Worm (Caenorhabditis elegans) whole organism, L2 larva: ENCODE results near the gene ttm-1.

Source experiments
- C34F6.9 ChIP-seq: fragments of 150-350 bp; optimal IDR thresholded peaks from 2 replicates; lab custom pipeline; 2014; ENCODE audit warnings: missing biosample characterization, missing genetic modification characterization
- R02D3.7 ChIP-seq: fragments of 150-350 bp; optimal IDR thresholded peaks from 2 replicates; lab custom pipeline; 2014; ENCODE audit warnings: missing biosample characterization, missing genetic modification characterization
- ZK546.5 ChIP-seq: sonication (generic microtip); optimal IDR thresholded peaks from 2 replicates; lab custom pipeline; 2017; ENCODE audit warnings: missing biosample characterization, missing genetic modification characterization
- alr-1 ChIP-seq: fragments of 150-350 bp; optimal IDR thresholded peaks from 2 replicates; lab custom pipeline; 2014; ENCODE audit warnings: missing biosample characterization, missing genetic modification characterization
- aly-2 ChIP-seq: fragments of 150-350 bp; optimal IDR thresholded peaks from 2 replicates; lab custom pipeline; 2014; ENCODE audit warnings: missing biosample characterization, missing genetic modification characterization
- ama-1 ChIP-seq: fragments of 150-350 bp; optimal IDR thresholded peaks from 2 replicates; lab custom pipeline; 2018; ENCODE audit warnings: inconsistent platforms
- blmp-1 ChIP-seq: sonication (generic microtip); optimal IDR thresholded peaks from 2 replicates; lab custom pipeline; 2017; ENCODE audit warnings: missing genetic modification characterization, mild to moderate bottlenecking, missing compliant biosample characterization, antibody characterized with exemption, moderate library complexity; ENCODE audit not compliant: insufficient read depth
- ceh-16 ChIP-seq: fragments of 150-350 bp; optimal IDR thresholded peaks from 2 replicates; lab custom pipeline; 2014; ENCODE audit warnings: missing biosample characterization, missing genetic modification characterization
- ceh-82 ChIP-seq: fragments of 150-350 bp; optimal IDR thresholded peaks from 2 replicates; lab custom pipeline; 2014; ENCODE audit warnings: missing biosample characterization, missing genetic modification characterization
- crh-2 ChIP-seq: sonication (generic microtip); optimal IDR thresholded peaks from 2 replicates; lab custom pipeline; 2017; ENCODE audit warnings: missing biosample characterization, missing genetic modification characterization
- elt-1 ChIP-seq: fragments of 150-350 bp; optimal IDR thresholded peaks from 2 replicates; lab custom pipeline; 2014; ENCODE audit warnings: missing biosample characterization, missing genetic modification characterization
- elt-3 ChIP-seq: sonication (generic microtip); optimal IDR thresholded peaks from 2 replicates; lab custom pipeline; 2017; ENCODE audit warnings: missing biosample characterization, missing genetic modification characterization
- fos-1 ChIP-seq: fragments of 150-350 bp; optimal IDR thresholded peaks from 2 replicates; lab custom pipeline; 2014; ENCODE audit warnings: missing biosample characterization, missing genetic modification characterization
- gmeb-1 ChIP-seq: fragments of 150-350 bp; optimal IDR thresholded peaks from 2 replicates; lab custom pipeline; 2014; ENCODE audit warnings: missing biosample characterization, missing genetic modification characterization
- lin-13 ChIP-seq: fragments of 150-350 bp; optimal IDR thresholded peaks from 2 replicates; lab custom pipeline; 2014; ENCODE audit warnings: missing biosample characterization, missing genetic modification reagents, missing genetic modification characterization
- lin-39 ChIP-seq: fragments of 150-350 bp; optimal IDR thresholded peaks from 2 replicates; lab custom pipeline; 2014; ENCODE audit warnings: missing biosample characterization, missing genetic modification reagents, missing genetic modification characterization
- lsy-2 ChIP-seq, 2 experiments: fragments of 150-350 bp in 1 of 2; sonication (generic microtip) in 1 of 2; optimal IDR thresholded peaks; 2 replicates each; lab custom pipeline; 2014 to 2017; ENCODE audit warnings: missing biosample characterization in 2 of 2, missing genetic modification characterization in 2 of 2
- mab-5 ChIP-seq: fragments of 150-350 bp; optimal IDR thresholded peaks from 2 replicates; lab custom pipeline; 2014; ENCODE audit warnings: missing biosample characterization, missing genetic modification characterization
- mbf-1 ChIP-seq: sonication (generic microtip); optimal IDR thresholded peaks from 2 replicates; lab custom pipeline; 2017; ENCODE audit warnings: missing biosample characterization, missing genetic modification characterization
- mdl-1 ChIP-seq, 2 experiments: fragments of 150-350 bp in 1 of 2; sonication (generic microtip) in 1 of 2; optimal IDR thresholded peaks; 2 replicates each; lab custom pipeline; 2017; ENCODE audit warnings: missing biosample characterization in 2 of 2, missing genetic modification characterization in 2 of 2
- nhr-10 ChIP-seq: sonication (generic microtip); optimal IDR thresholded peaks from 2 replicates; lab custom pipeline; 2017; ENCODE audit warnings: missing biosample characterization, missing genetic modification characterization
- nhr-11 ChIP-seq: fragments of 150-350 bp; optimal IDR thresholded peaks from 2 replicates; lab custom pipeline; 2014; ENCODE audit warnings: missing biosample characterization, missing genetic modification characterization
- nhr-12 ChIP-seq: fragments of 150-350 bp; optimal IDR thresholded peaks from 2 replicates; lab custom pipeline; 2014; ENCODE audit warnings: missing biosample characterization, missing genetic modification characterization
- nhr-129 ChIP-seq: fragments of 150-350 bp; optimal IDR thresholded peaks from 2 replicates; lab custom pipeline; 2014; ENCODE audit warnings: missing biosample characterization, missing genetic modification characterization
- nhr-21 ChIP-seq: fragments of 150-350 bp; optimal IDR thresholded peaks from 2 replicates; lab custom pipeline; 2014; ENCODE audit warnings: missing biosample characterization, missing genetic modification characterization
- nhr-237 ChIP-seq: fragments of 150-350 bp; optimal IDR thresholded peaks from 2 replicates; lab custom pipeline; 2014; ENCODE audit warnings: missing biosample characterization, missing genetic modification characterization
- nhr-25 ChIP-seq: fragments of 150-350 bp; sonication (generic microtip); optimal IDR thresholded peaks from 3 replicates; lab custom pipeline; 2014; ENCODE audit warnings: missing biosample characterization, missing genetic modification characterization
- peb-1 ChIP-seq: fragments of 150-350 bp; optimal IDR thresholded peaks from 2 replicates; lab custom pipeline; 2014; ENCODE audit warnings: missing biosample characterization, missing genetic modification characterization
- sem-4 ChIP-seq: fragments of 150-350 bp; optimal IDR thresholded peaks from 2 replicates; lab custom pipeline; 2014; ENCODE audit warnings: missing biosample characterization, missing genetic modification reagents, missing genetic modification characterization
- sma-3 ChIP-seq: sonication (generic microtip); optimal IDR thresholded peaks from 2 replicates; lab custom pipeline; 2016; ENCODE audit warnings: missing genetic modification reagents, missing genetic modification characterization, missing compliant biosample characterization
- sma-9 ChIP-seq, 2 experiments: fragments of 150-350 bp in 1 of 2; sonication (generic microtip) in 1 of 2; optimal IDR thresholded peaks; 2 replicates each; lab custom pipeline; 2014 to 2016; ENCODE audit warnings: missing genetic modification characterization in 2 of 2, mild to moderate bottlenecking in 1 of 2, missing biosample characterization in 1 of 2, missing compliant biosample characterization in 1 of 2, missing genetic modification reagents in 1 of 2, moderate library complexity in 1 of 2
- snpc-4 ChIP-seq: fragments of 150-350 bp; optimal IDR thresholded peaks from 2 replicates; lab custom pipeline; 2014; ENCODE audit warnings: missing biosample characterization, missing genetic modification characterization
- unc-39 ChIP-seq: fragments of 150-350 bp; optimal IDR thresholded peaks from 2 replicates; lab custom pipeline; 2014; ENCODE audit warnings: missing biosample characterization, missing genetic modification characterization
- unc-55 ChIP-seq: fragments of 150-350 bp; sonication (generic microtip); optimal IDR thresholded peaks from 3 replicates; lab custom pipeline; 2014; ENCODE audit warnings: missing biosample characterization, missing genetic modification reagents, missing genetic modification characterization
- ztf-4 ChIP-seq: fragments of 150-350 bp; optimal IDR thresholded peaks from 2 replicates; lab custom pipeline; 2014; ENCODE audit warnings: missing biosample characterization, missing genetic modification characterization

The ttm-1 gene

ce11 chrIII:12968330-12968729 lies 1.5 kb upstream of the ttm-1 start:
- TF ChIP-seq aly-2 (tag; lab: Kevin White, UChicago) (no peak), ceh-16 (tag; lab: Kevin White, UChicago) (no peak), unc-39 (no peak), ceh-82 (tag; lab: Kevin White, UChicago) (no peak), blmp-1 (no peak), sma-3 (no peak), nhr-237 (tag; lab: Kevin White, UChicago) (no peak), ZK546.5 (tag; lab: Kevin White, UChicago) (no peak), C34F6.9 (tag; lab: Kevin White, UChicago) (no peak), mdl-1 (tag; optimal IDR thresholded peaks at IDR 0.05; lab: Kevin White, UChicago) (no peak), crh-2 (tag; lab: Kevin White, UChicago) (no peak), nhr-11 (tag; lab: Kevin White, UChicago) (no peak), sma-9 (GFP tag; optimal IDR thresholded peaks at IDR 0.05; lab: Kevin White, UChicago) (no peak), sma-9 (tag; optimal IDR thresholded peaks at IDR 0.05; lab: Kevin White, UChicago) (no peak), snpc-4 (no peak), nhr-10 (tag; lab: Kevin White, UChicago) (no peak), alr-1 (tag; lab: Kevin White, UChicago) (no peak), elt-3 (tag; lab: Kevin White, UChicago) (no peak), lin-39 (no peak), peb-1 (tag; lab: Kevin White, UChicago) (no peak)
- TF ChIP-seq, all 48 proteins: peak for 0

ce11 chrIII:12967437-12968043 lies 745 bp upstream of the ttm-1 start:
- TF ChIP-seq ztf-4 = no peak
- no peak for TF ChIP-seq elt-1
- no peak for TF ChIP-seq alr-1 (tag; lab: Kevin White, UChicago)
- peak; percentile 25 for TF ChIP-seq gmeb-1 (tag; lab: Kevin White, UChicago)
- TF ChIP-seq blmp-1 = no peak
- TF ChIP-seq C34F6.9 (tag; lab: Kevin White, UChicago) = peak; percentile 3
- TF ChIP-seq lsy-2 (tag; optimal IDR thresholded peaks at IDR 0.05; lab: Kevin White, UChicago) = peak in 1 of 2 experiments; percentile 12
- no peak for TF ChIP-seq lin-13 (GFP tag; lab: Kevin White, UChicago)
- peak; percentile 40 for TF ChIP-seq crh-2 (tag; lab: Kevin White, UChicago)
- peak; percentile 3 for TF ChIP-seq nhr-21 (tag; lab: Kevin White, UChicago)
- TF ChIP-seq unc-55 (GFP tag; lab: Kevin White, UChicago) = no peak
- TF ChIP-seq fos-1 (tag; lab: Kevin White, UChicago) = peak; percentile 83
- no peak for TF ChIP-seq sem-4 (tag; lab: Kevin White, UChicago)
- TF ChIP-seq sma-3 = no peak
- TF ChIP-seq lin-39 = no peak
- TF ChIP-seq mbf-1 = no peak

DNA sequence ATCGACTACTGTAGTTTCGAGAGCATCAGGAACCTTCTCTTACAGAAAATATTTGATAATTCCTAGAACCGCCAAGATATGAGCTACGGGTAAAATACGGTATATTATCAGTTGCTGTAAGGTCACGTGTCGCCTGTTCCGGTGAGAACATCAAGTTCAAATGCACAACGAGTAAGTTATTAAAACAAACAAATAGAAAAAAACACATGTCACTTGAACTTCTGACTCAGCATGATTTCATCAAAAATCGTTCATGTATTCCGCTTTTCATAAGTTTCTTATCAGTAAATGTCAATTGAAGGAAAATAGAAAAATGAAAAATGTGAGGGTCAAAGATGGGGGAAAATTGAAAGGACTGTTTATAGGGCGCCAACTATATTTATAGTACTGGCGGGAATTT lies 6.1 kb downstream of the ttm-1 start:
- TF ChIP-seq nhr-25 (tag; lab: Kevin White, UChicago) (no peak), fos-1 (tag; lab: Kevin White, UChicago) (peak; percentile 69), R02D3.7 (tag; lab: Kevin White, UChicago) (no peak)
- TF ChIP-seq, all 48 proteins: peak for 1

DNA sequence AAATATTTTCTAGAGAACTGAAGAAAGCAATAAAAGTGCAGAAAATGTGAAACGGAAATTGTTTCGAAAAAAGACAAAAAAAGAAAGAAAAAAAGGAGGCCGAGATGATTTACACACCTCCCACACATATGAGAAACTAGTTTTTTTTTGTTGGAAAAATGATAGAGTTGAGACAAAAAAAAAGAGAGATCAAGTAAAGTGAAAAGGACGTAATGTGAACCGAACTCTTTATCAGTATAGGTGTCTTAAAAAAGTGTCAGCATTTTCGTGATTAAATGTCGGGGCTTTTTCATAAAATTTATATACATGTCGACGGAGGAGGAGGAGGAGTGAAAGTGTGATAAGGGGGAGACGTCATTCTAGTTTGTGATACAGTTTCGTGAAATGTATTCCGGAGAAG lies 7.5 kb downstream of the ttm-1 start:
- TF ChIP-seq unc-55 (GFP tag; lab: Kevin White, UChicago) (no peak), sma-9 (GFP tag; optimal IDR thresholded peaks at IDR 0.05; lab: Kevin White, UChicago) (peak; percentile 28), sma-9 (tag; optimal IDR thresholded peaks at IDR 0.05; lab: Kevin White, UChicago) (no peak), gmeb-1 (tag; lab: Kevin White, UChicago) (peak; percentile 33), blmp-1 (peak; percentile 11), alr-1 (tag; lab: Kevin White, UChicago) (no peak), R02D3.7 (tag; lab: Kevin White, UChicago) (no peak), fos-1 (tag; lab: Kevin White, UChicago) (peak; percentile 85), nhr-12 (no peak), crh-2 (tag; lab: Kevin White, UChicago) (peak; percentile 35)

DNA sequence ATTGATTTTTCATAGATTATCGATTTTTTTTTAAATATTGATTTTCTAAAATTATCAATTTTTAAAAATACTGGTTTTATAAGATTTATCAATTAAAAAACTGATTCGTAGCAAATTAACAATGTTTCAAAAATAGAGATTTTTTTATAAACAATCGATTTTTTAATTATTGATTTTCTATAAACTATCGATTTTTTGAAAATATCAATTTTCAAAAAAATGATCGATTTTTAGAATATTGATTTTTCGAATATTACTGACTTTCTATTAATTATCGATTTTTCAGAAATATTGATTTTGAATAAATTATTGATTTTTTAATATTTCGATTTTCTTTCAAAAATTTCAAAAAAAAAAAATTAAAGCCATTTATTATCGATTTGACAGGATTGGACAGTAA lies 14.2 kb downstream of the ttm-1 start:
- TF ChIP-seq mab-5 (no peak), nhr-129 (no peak), lin-13 (GFP tag; lab: Kevin White, UChicago) (no peak), nhr-25 (tag; lab: Kevin White, UChicago) (no peak), ama-1 (no peak)
- TF ChIP-seq, all 48 proteins: peak for 0
